Worm (Caenorhabditis elegans): Measurements from ENCODE around the gene C07G1.6.

ce11 chrIV:8243599-8243998, 33.4 kb upstream of the C07G1.6 start, which contains the start of gene T09A12.8:
- no peak for TF ChIP-seq unc-39 (tag; optimal IDR thresholded peaks at IDR 0.05)
- TF ChIP-seq ztf-11 (tag; optimal IDR thresholded peaks at IDR 0.05): no peak
- TF ChIP-seq nhr-23 (tag; optimal IDR thresholded peaks at IDR 0.05): no peak
- TF ChIP-seq nhr-25 (tag; optimal IDR thresholded peaks at IDR 0.05): no peak
- TF ChIP-seq nhr-237 (tag; optimal IDR thresholded peaks at IDR 0.05): no peak
- TF ChIP-seq lin-39 (tag; optimal IDR thresholded peaks at IDR 0.05): no peak
- no peak for TF ChIP-seq daf-12 (tag; optimal IDR thresholded peaks at IDR 0.05)
- no peak for TF ChIP-seq ZK546.5 (tag; optimal IDR thresholded peaks at IDR 0.05)
- TF ChIP-seq hmg-11 (tag; optimal IDR thresholded peaks at IDR 0.05): no peak
- no peak for TF ChIP-seq tbx-2 (tag; optimal IDR thresholded peaks at IDR 0.05)
- no peak for TF ChIP-seq egl-27 (tag; optimal IDR thresholded peaks at IDR 0.05)
- TF ChIP-seq nhr-76 (tag; optimal IDR thresholded peaks at IDR 0.05): no peak
- TF ChIP-seq fos-1 (tag; optimal IDR thresholded peaks at IDR 0.05): no peak
- no peak for TF ChIP-seq ceh-9 (tag; optimal IDR thresholded peaks at IDR 0.05)

Data from whole organism, L3 larva.